Worm (Caenorhabditis elegans) whole organism, mixed stage, embryonic: Measurements from ENCODE around the gene exos-7.

Experiments
- ces-1 ChIP-seq: fragments of 150-350 bp; optimal IDR thresholded peaks from 2 replicates; lab custom pipeline; 2014; ENCODE audit warnings: missing biosample characterization, missing genetic modification reagents, missing genetic modification characterization
- cnd-1 ChIP-seq: fragments of 200-800 bp; sonication (Bioruptor generic); optimal IDR thresholded peaks from 2 replicates; lab custom pipeline; 2018; ENCODE audit warnings: mild to moderate bottlenecking, missing genetic modification characterization, missing compliant biosample characterization
- elt-3 ChIP-seq: fragments of 150-350 bp; optimal IDR thresholded peaks from 2 replicates; lab custom pipeline; 2014; ENCODE audit warnings: missing biosample characterization, missing genetic modification characterization
- ham-2 ChIP-seq: fragments of 200-800 bp; sonication (Bioruptor generic); optimal IDR thresholded peaks from 2 replicates; lab custom pipeline; 2018; ENCODE audit warnings: mild to moderate bottlenecking, missing genetic modification characterization, missing compliant biosample characterization
- lin-32 ChIP-seq: fragments of 200-800 bp; sonication (Bioruptor generic); optimal IDR thresholded peaks from 2 replicates; lab custom pipeline; 2018; ENCODE audit warnings: mild to moderate bottlenecking, missing genetic modification characterization, missing compliant biosample characterization
- mep-1 ChIP-seq: fragments of 150-350 bp; optimal IDR thresholded peaks from 2 replicates; lab custom pipeline; 2017; ENCODE audit warnings: missing biosample characterization, missing genetic modification reagents, missing genetic modification characterization, inconsistent platforms
- nhr-237 ChIP-seq: fragments of 150-350 bp; optimal IDR thresholded peaks from 2 replicates; lab custom pipeline; 2014; ENCODE audit warnings: missing biosample characterization, missing genetic modification characterization
- pha-4 ChIP-seq: fragments of 150-350 bp; optimal IDR thresholded peaks from 2 replicates; lab custom pipeline; 2018; ENCODE audit warnings: missing biosample characterization, missing genetic modification reagents, missing genetic modification characterization
- snpc-4 ChIP-seq: fragments of 150-350 bp; optimal IDR thresholded peaks from 2 replicates; lab custom pipeline; 2014; ENCODE audit warnings: missing biosample characterization, missing genetic modification characterization
- sptf-1 ChIP-seq: sonication (generic microtip); optimal IDR thresholded peaks from 2 replicates; lab custom pipeline; 2017; ENCODE audit warnings: mild to moderate bottlenecking, missing genetic modification characterization, moderate library complexity, missing compliant biosample characterization
- tbx-8 ChIP-seq: fragments of 200-800 bp; sonication (Bioruptor generic); optimal IDR thresholded peaks from 2 replicates; lab custom pipeline; 2018; ENCODE audit warnings: mild to moderate bottlenecking, missing genetic modification characterization, moderate library complexity, missing compliant biosample characterization
- unc-62 ChIP-seq: fragments of 150-350 bp; optimal IDR thresholded peaks from 2 replicates; lab custom pipeline; 2014; ENCODE audit warnings: missing biosample characterization, missing genetic modification reagents, missing genetic modification characterization
- zip-8 ChIP-seq: fragments of 150-350 bp; optimal IDR thresholded peaks from 2 replicates; lab custom pipeline; 2014; ENCODE audit warnings: missing biosample characterization, missing genetic modification characterization
- ztf-11 ChIP-seq: fragments of 150-350 bp; optimal IDR thresholded peaks from 2 replicates; lab custom pipeline; 2014; ENCODE audit warnings: missing biosample characterization, missing genetic modification characterization

ce11 chrV:20879069-20879667 lies 40.5 kb downstream of the exos-7 start, which contains the start of gene unc-80:
- TF ChIP-seq sptf-1 (tag; lab: Kevin White, UChicago) (no peak), snpc-4 (tag; lab: Kevin White, UChicago) (no peak), mep-1 (tag; lab: Kevin White, UChicago) (peak; percentile 6), cnd-1 (tag; lab: Kevin White, UChicago) (no peak), elt-3 (no peak), ham-2 (GFP tag; lab: Kevin White, UChicago) (no peak), pha-4 (tag; lab: Kevin White, UChicago) (no peak), lin-32 (GFP tag; lab: Kevin White, UChicago) (no peak), ces-1 (GFP tag; lab: Kevin White, UChicago) (peak; percentile 84), nhr-237 (tag; lab: Kevin White, UChicago) (no peak), unc-62 (GFP tag; lab: Kevin White, UChicago) (no peak), tbx-8 (no peak), zip-8 (tag; lab: Kevin White, UChicago) (no peak), ztf-11 (tag; lab: Kevin White, UChicago) (no peak)
